Fruit fly (Drosophila melanogaster): Measurements from ENCODE around the gene Tl.

- TF ChIP-seq CG31365 (tag; optimal IDR thresholded peaks at IDR 0.05) (no peak), Fer3 (tag; optimal IDR thresholded peaks at IDR 0.05) (no peak), hbn (GFP tag; IDR thresholded peaks at IDR 0.05; ENCODE audit: partially characterized antibody) (no peak)
Observed at dm6 chr3R:26831861-26832260, 33.0 kb downstream of the Tl start.
